Worm (Caenorhabditis elegans): ENCODE results near the gene T26C5.2.

Gene T26C5.2

ce11 chrII:9237719-9238118, 4.7 kb downstream of the T26C5.2 start:
- TF ChIP-seq attf-4 (tag; optimal IDR thresholded peaks at IDR 0.05) (no peak), nhr-28 (tag; optimal IDR thresholded peaks at IDR 0.05) (peak; percentile 1)

- TF ChIP-seq hlh-11 (tag; optimal IDR thresholded peaks at IDR 0.05), result peak; percentile 11
- TF ChIP-seq ZK546.5 (tag; optimal IDR thresholded peaks at IDR 0.05), result no peak
- no peak for TF ChIP-seq cey-2 (tag; optimal IDR thresholded peaks at IDR 0.05; ENCODE audit: borderline replicate concordance, insufficient read depth)
- TF ChIP-seq nhr-10 (tag; optimal IDR thresholded peaks at IDR 0.05), result no peak
- peak; percentile 16 for TF ChIP-seq nhr-28 (tag; optimal IDR thresholded peaks at IDR 0.05)
- TF ChIP-seq T26A8.4 (GFP tag; IDR thresholded peaks at IDR 0.05), result no peak
- TF ChIP-seq zag-1 (tag; optimal IDR thresholded peaks at IDR 0.05), result no peak
- no peak for TF ChIP-seq egl-27 (tag; optimal IDR thresholded peaks at IDR 0.05)
- peak; percentile 74 for TF ChIP-seq hlh-30 (tag; optimal IDR thresholded peaks at IDR 0.05; ENCODE audit: insufficient read depth)
- TF ChIP-seq F26F4.8 (GFP tag; conservative IDR thresholded peaks at IDR 0.05), result no peak
Observed at ce11 chrII:9241610-9242009, 8.6 kb downstream of the T26C5.2 start.

ce11 chrII:9242804-9243203, 9.8 kb downstream of the T26C5.2 start:
- TF ChIP-seq zip-2 (tag; optimal IDR thresholded peaks at IDR 0.05) (no peak), unc-62 (GFP tag; optimal IDR thresholded peaks at IDR 0.05 in 1 of 2) (peak in 1 of 2 experiments; percentile 94), unc-62 (tag; optimal IDR thresholded peaks at IDR 0.05) (no peak), hlh-30 (tag; optimal IDR thresholded peaks at IDR 0.05; ENCODE audit: insufficient read depth) (peak; percentile 46), pha-4 (GFP tag; IDR thresholded peaks at IDR 0.05) (no peak), pha-4 (tag; optimal IDR thresholded peaks at IDR 0.05) (peak; percentile 43), R02D3.7 (tag; optimal IDR thresholded peaks at IDR 0.05) (peak; percentile 75), ceh-62 (tag; optimal IDR thresholded peaks at IDR 0.05) (no peak), mep-1 (tag; optimal IDR thresholded peaks at IDR 0.05) (peak; percentile 61), Y75B8A.6 (GFP tag; IDR thresholded peaks at IDR 0.05) (no peak), lsy-2 (tag; optimal IDR thresholded peaks at IDR 0.05) (peak in 1 of 2 experiments; percentile 77), rbr-2 (tag; optimal IDR thresholded peaks at IDR 0.05) (peak; percentile 8), hlh-11 (tag; optimal IDR thresholded peaks at IDR 0.05) (peak; percentile 25), T20F7.1 (GFP tag; optimal IDR thresholded peaks at IDR 0.05) (peak; percentile 96), fos-1 (tag; optimal IDR thresholded peaks at IDR 0.05) (no peak), nhr-6 (tag; optimal IDR thresholded peaks at IDR 0.05) (peak; percentile 20), dpl-1 (GFP tag; optimal IDR thresholded peaks at IDR 0.05) (peak; percentile 93), nhr-77 (tag; optimal IDR thresholded peaks at IDR 0.05) (peak; percentile 8), Y48G9A.11 (GFP tag; IDR thresholded peaks at IDR 0.05) (peak; percentile 98), nhr-28 (tag; optimal IDR thresholded peaks at IDR 0.05) (peak; percentile 71), dve-1 (tag; optimal IDR thresholded peaks at IDR 0.05; ENCODE audit: insufficient read depth) (peak; percentile 44)

ce11 chrII:9246648-9247047, 13.6 kb downstream of the T26C5.2 start, which contains the start of gene T26C5.5:
Gene T26C5.5, minus strand, starts transcription at chrII:9246748.
- TF ChIP-seq aha-1 (tag) (peak; percentile 16), egl-43 (GFP tag; IDR thresholded peaks at IDR 0.05) (no peak)

ce11 chrII:9250422-9250821, 17.4 kb downstream of the T26C5.2 start, which contains the start of gene T26C5.4:
Gene T26C5.4, minus strand, starts transcription at chrII:9250522.
- TF ChIP-seq nhr-111 (GFP tag; optimal IDR thresholded peaks at IDR 0.05) (no peak), mxl-2 (GFP tag; conservative IDR thresholded peaks at IDR 0.05) (no peak), daf-12 (tag; optimal IDR thresholded peaks at IDR 0.05) (no peak), vab-7 (GFP tag; IDR thresholded peaks at IDR 0.05) (no peak)
